Worm (Caenorhabditis elegans) whole organism, L4 larva: Measurements from ENCODE around the gene cpf-1.

Source experiments
- D1046.2 ChIP-seq: fragments of 200-800 bp; sonication (Bioruptor generic); IDR thresholded peaks from 2 replicates; pipeline ENCODE4 v1.3.6; 2022; ENCODE audit warnings: missing genetic modification characterization, missing compliant biosample characterization
- F10B5.3 ChIP-seq: sonication (generic microtip); optimal IDR thresholded peaks from 2 replicates; lab custom pipeline; 2016; ENCODE audit warnings: mild to moderate bottlenecking, missing genetic modification characterization, missing compliant biosample characterization
- F37D6.2 ChIP-seq: sonication (generic microtip); optimal IDR thresholded peaks from 2 replicates; lab custom pipeline; 2016; ENCODE audit warnings: mild to moderate bottlenecking, missing genetic modification characterization, missing compliant biosample characterization
- F49E8.2 ChIP-seq: sonication (generic microtip); optimal IDR thresholded peaks from 2 replicates; lab custom pipeline; 2016; ENCODE audit warnings: missing compliant biosample characterization, mild to moderate bottlenecking, missing genetic modification characterization, borderline replicate concordance
- Y105C5A.15 ChIP-seq: fragments of 200-800 bp; sonication (Bioruptor generic); IDR thresholded peaks from 2 replicates; pipeline ENCODE4 v1.3.6; 2022; ENCODE audit warnings: missing genetic modification characterization, missing compliant biosample characterization
- ZK337.2 ChIP-seq: fragments of 200-800 bp; sonication (Bioruptor generic); IDR thresholded peaks from 2 replicates; pipeline ENCODE4 v1.3.6; 2022; ENCODE audit warnings: missing genetic modification reagents, missing genetic modification characterization, missing compliant biosample characterization
- attf-4 ChIP-seq: sonication (generic microtip); optimal IDR thresholded peaks from 3 replicates; lab custom pipeline; 2017; ENCODE audit warnings: missing biosample characterization, missing genetic modification characterization
- ceh-20 ChIP-seq: fragments of 200-800 bp; sonication (Bioruptor generic); IDR thresholded peaks from 2 replicates; pipeline ENCODE4 v1.3.6; 2022; ENCODE audit warnings: missing genetic modification reagents, missing genetic modification characterization, missing compliant biosample characterization
- ceh-62 ChIP-seq: sonication (generic microtip); optimal IDR thresholded peaks from 2 replicates; lab custom pipeline; 2017; ENCODE audit warnings: missing biosample characterization, missing genetic modification characterization
- ceh-82 ChIP-seq: sonication (generic microtip); optimal IDR thresholded peaks from 2 replicates; lab custom pipeline; 2017; ENCODE audit warnings: missing biosample characterization, missing genetic modification characterization
- ces-1 ChIP-seq: fragments of 150-350 bp; sonication (generic microtip); optimal IDR thresholded peaks from 4 replicates; lab custom pipeline; 2014; ENCODE audit warnings: missing biosample characterization, missing genetic modification reagents, missing genetic modification characterization
- ctbp-1 ChIP-seq: fragments of 200-800 bp; sonication (Bioruptor generic); IDR thresholded peaks from 2 replicates; pipeline ENCODE4 v1.3.6; 2022; ENCODE audit warnings: missing genetic modification reagents, missing genetic modification characterization, missing compliant biosample characterization
- daf-12 ChIP-seq: fragments of 150-350 bp; optimal IDR thresholded peaks from 2 replicates; lab custom pipeline; 2014; ENCODE audit warnings: missing biosample characterization, missing genetic modification reagents, missing genetic modification characterization
- daf-16 ChIP-seq, 3 experiments: sonication (generic microtip); optimal IDR thresholded peaks; 2 replicates each; lab custom pipeline; 2016 to 2017; ENCODE audit warnings: missing genetic modification characterization in 3 of 3, missing genetic modification reagents in 3 of 3, mild to moderate bottlenecking in 2 of 3, missing compliant biosample characterization in 2 of 3, missing biosample characterization in 1 of 3, moderate library complexity in 1 of 3
- dmd-6 ChIP-seq: fragments of 200-800 bp; sonication (Bioruptor generic); IDR thresholded peaks from 2 replicates; pipeline ENCODE4 v1.3.6; 2022; ENCODE audit warnings: missing genetic modification reagents, missing genetic modification characterization, missing compliant biosample characterization
- dmd-9 ChIP-seq: fragments of 200-800 bp; sonication (Bioruptor generic); IDR thresholded peaks from 2 replicates; pipeline ENCODE4 v1.3.6; 2022; ENCODE audit warnings: missing genetic modification reagents, missing genetic modification characterization, missing compliant biosample characterization
- dpl-1 ChIP-seq: fragments of 150-350 bp; optimal IDR thresholded peaks from 2 replicates; lab custom pipeline; 2014; ENCODE audit warnings: missing biosample characterization, missing genetic modification reagents, missing genetic modification characterization
- dve-1 ChIP-seq: sonication (generic microtip); optimal IDR thresholded peaks from 2 replicates; lab custom pipeline; 2017; ENCODE audit warnings: antibody characterized with exemption, mild to moderate bottlenecking, missing genetic modification characterization, missing compliant biosample characterization; ENCODE audit not compliant: insufficient read depth
- egl-43 ChIP-seq: fragments of 200-800 bp; sonication (Bioruptor generic); IDR thresholded peaks from 2 replicates; pipeline ENCODE4 v1.3.6; 2022; ENCODE audit warnings: missing genetic modification reagents, missing genetic modification characterization, missing compliant biosample characterization
- gei-8 ChIP-seq: fragments of 200-800 bp; sonication (Bioruptor generic); optimal IDR thresholded peaks from 2 replicates; lab custom pipeline; 2018; ENCODE audit warnings: mild to moderate bottlenecking, missing genetic modification characterization, missing compliant biosample characterization
- hif-1 ChIP-seq, 2 experiments: sonication (generic microtip); optimal IDR thresholded peaks; 2 replicates each; lab custom pipeline; 2016 to 2017; ENCODE audit warnings: missing compliant biosample characterization in 2 of 2, missing genetic modification characterization in 2 of 2, missing genetic modification reagents in 2 of 2, missing genotype in 2 of 2, mild to moderate bottlenecking in 1 of 2
- jun-1 ChIP-seq: fragments of 150-350 bp; optimal IDR thresholded peaks from 2 replicates; lab custom pipeline; 2014; ENCODE audit warnings: missing biosample characterization, missing genetic modification reagents, missing genetic modification characterization
- lin-1 ChIP-seq: fragments of 200-800 bp; sonication (Bioruptor generic); IDR thresholded peaks from 2 replicates; pipeline ENCODE4 v1.3.6; 2022; ENCODE audit warnings: missing genetic modification reagents, missing genetic modification characterization, missing compliant biosample characterization
- lin-13 ChIP-seq: fragments of 150-350 bp; optimal IDR thresholded peaks from 2 replicates; lab custom pipeline; 2014; ENCODE audit warnings: missing biosample characterization, missing genetic modification reagents, missing genetic modification characterization
- lin-38 ChIP-seq: fragments of 200-800 bp; sonication (Bioruptor generic); IDR thresholded peaks from 2 replicates; pipeline ENCODE4 v1.3.6; 2022; ENCODE audit warnings: missing genetic modification reagents, missing genetic modification characterization, missing compliant biosample characterization
- madf-9 ChIP-seq: fragments of 200-800 bp; sonication (Bioruptor generic); conservative IDR thresholded peaks from 2 replicates; pipeline ENCODE4 v1.3.6; 2022; ENCODE audit warnings: missing genetic modification reagents, missing genetic modification characterization, missing compliant biosample characterization
- mes-2 ChIP-seq: sonication (generic microtip); optimal IDR thresholded peaks from 2 replicates; lab custom pipeline; 2016; ENCODE audit warnings: missing genotype, mild to moderate bottlenecking, missing genetic modification characterization, missing compliant biosample characterization; ENCODE audit not compliant: poor library complexity, severe bottlenecking
- mxl-3 ChIP-seq: fragments of 200-800 bp; sonication (Bioruptor generic); optimal IDR thresholded peaks from 2 replicates; lab custom pipeline; 2018; ENCODE audit warnings: mild to moderate bottlenecking, missing genetic modification characterization, missing compliant biosample characterization
- nhr-10 ChIP-seq: fragments of 150-350 bp; optimal IDR thresholded peaks from 2 replicates; lab custom pipeline; 2014; ENCODE audit warnings: missing biosample characterization, missing genetic modification characterization
- nhr-11 ChIP-seq: fragments of 150-350 bp; optimal IDR thresholded peaks from 2 replicates; lab custom pipeline; 2014; ENCODE audit warnings: missing biosample characterization, missing genetic modification characterization
- nhr-111 ChIP-seq: fragments of 200-800 bp; sonication (Bioruptor generic); optimal IDR thresholded peaks from 2 replicates; lab custom pipeline; 2018; ENCODE audit warnings: mild to moderate bottlenecking, missing genetic modification characterization, missing compliant biosample characterization
- nhr-237 ChIP-seq: sonication (generic microtip); optimal IDR thresholded peaks from 2 replicates; lab custom pipeline; 2017; ENCODE audit warnings: missing biosample characterization, missing genetic modification characterization
- nhr-25 ChIP-seq: sonication (generic microtip); optimal IDR thresholded peaks from 2 replicates; lab custom pipeline; 2017; ENCODE audit warnings: missing genetic modification characterization, mild to moderate bottlenecking, missing compliant biosample characterization, antibody characterized with exemption, moderate library complexity, borderline replicate concordance; ENCODE audit not compliant: insufficient read depth
- nhr-41 ChIP-seq: fragments of 200-800 bp; sonication (Bioruptor generic); IDR thresholded peaks from 2 replicates; pipeline ENCODE4 v1.3.6; 2022; ENCODE audit warnings: missing genetic modification reagents, missing genetic modification characterization, missing compliant biosample characterization
- nhr-6 ChIP-seq: fragments of 150-350 bp; optimal IDR thresholded peaks from 2 replicates; lab custom pipeline; 2014; ENCODE audit warnings: missing biosample characterization, missing genetic modification characterization
- nhr-76 ChIP-seq: fragments of 150-350 bp; optimal IDR thresholded peaks from 2 replicates; lab custom pipeline; 2014; ENCODE audit warnings: missing biosample characterization, missing genetic modification characterization
- pha-4 ChIP-seq, 2 experiments: fragments of 150-350 bp in 1 of 2; fragments of 200-800 bp in 1 of 2; sonication (Bioruptor generic) in 1 of 2; IDR thresholded peaks in 1 of 2; optimal IDR thresholded peaks in 1 of 2; 2 replicates each; pipeline versions ENCODE4 v1.3.6 to Lab custom; 2014 to 2022; ENCODE audit warnings: missing genetic modification characterization in 2 of 2, missing genetic modification reagents in 2 of 2, missing biosample characterization in 1 of 2, missing compliant biosample characterization in 1 of 2
- saeg-2 ChIP-seq: fragments of 200-800 bp; sonication (Bioruptor generic); IDR thresholded peaks from 2 replicates; pipeline ENCODE4 v1.3.6; 2022; ENCODE audit warnings: missing genetic modification reagents, missing genetic modification characterization, missing compliant biosample characterization
- sdz-12 ChIP-seq: fragments of 200-800 bp; sonication (Bioruptor generic); optimal IDR thresholded peaks from 2 replicates; lab custom pipeline; 2018; ENCODE audit warnings: mild to moderate bottlenecking, missing genetic modification characterization, missing compliant biosample characterization
- set-16 ChIP-seq: fragments of 200-800 bp; sonication (Bioruptor generic); IDR thresholded peaks from 2 replicates; pipeline ENCODE4 v1.3.6; 2022; ENCODE audit warnings: missing genetic modification reagents, missing genetic modification characterization, missing compliant biosample characterization
- snpc-1.2 ChIP-seq: fragments of 200-800 bp; sonication (Bioruptor generic); IDR thresholded peaks from 2 replicates; pipeline ENCODE4 v1.3.6; 2022; ENCODE audit warnings: missing genetic modification reagents, missing genetic modification characterization, missing compliant biosample characterization
- spr-1 ChIP-seq: sonication (generic microtip); optimal IDR thresholded peaks from 2 replicates; lab custom pipeline; 2016; ENCODE audit warnings: mild to moderate bottlenecking, missing genetic modification characterization, missing compliant biosample characterization
- spr-3 ChIP-seq: fragments of 200-800 bp; sonication (Bioruptor generic); optimal IDR thresholded peaks from 2 replicates; lab custom pipeline; 2018; ENCODE audit warnings: mild to moderate bottlenecking, missing genetic modification characterization, missing compliant biosample characterization
- tag-97 ChIP-seq: fragments of 200-800 bp; sonication (Bioruptor generic); IDR thresholded peaks from 2 replicates; pipeline ENCODE4 v1.3.6; 2022; ENCODE audit warnings: missing genetic modification characterization, missing compliant biosample characterization
- unc-130 ChIP-seq: sonication (generic microtip); optimal IDR thresholded peaks from 2 replicates; lab custom pipeline; 2016; ENCODE audit warnings: missing genetic modification reagents, missing genetic modification characterization, missing compliant biosample characterization
- unc-62 ChIP-seq, 3 experiments: fragments of 150-350 bp in 1 of 3; sonication (generic microtip); optimal IDR thresholded peaks in 2 of 3; peaks in 1 of 3; 1 replicate in 1 of 3; 2 replicates in 2 of 3; lab custom pipeline; 2014 to 2017; ENCODE audit warnings: missing biosample characterization in 3 of 3, missing genetic modification characterization in 3 of 3, missing genetic modification reagents in 3 of 3, missing genotype in 1 of 3
- zip-11 ChIP-seq: fragments of 200-800 bp; sonication (Bioruptor generic); IDR thresholded peaks from 2 replicates; pipeline ENCODE4 v1.3.6; 2022; ENCODE audit warnings: missing genetic modification characterization, missing compliant biosample characterization
- zip-2 ChIP-seq: fragments of 150-350 bp; optimal IDR thresholded peaks from 2 replicates; lab custom pipeline; 2014; ENCODE audit warnings: missing biosample characterization, missing genetic modification characterization
- ztf-7 ChIP-seq: fragments of 150-350 bp; optimal IDR thresholded peaks from 2 replicates; lab custom pipeline; 2014; ENCODE audit warnings: missing biosample characterization, missing genetic modification characterization

cpf-1 gene

DNA sequence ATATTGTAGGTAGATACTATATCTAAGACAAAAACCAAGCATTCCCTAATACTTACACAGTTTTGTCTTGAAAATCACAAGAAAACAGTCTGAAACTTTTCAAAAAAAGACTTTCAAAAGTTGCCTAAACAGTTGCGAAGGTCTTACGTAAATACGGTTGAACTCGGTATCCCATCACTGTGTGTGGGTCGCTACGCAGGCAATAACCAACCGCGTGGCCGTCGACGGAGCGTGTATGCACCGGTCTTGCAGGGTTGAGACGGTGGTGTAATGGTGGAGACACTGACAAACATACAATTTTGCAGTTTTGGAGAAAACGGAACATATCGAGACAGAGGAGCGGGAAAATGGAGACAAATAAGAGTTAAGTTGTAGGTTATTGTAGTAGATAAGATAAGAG is 41.0 kb downstream of the cpf-1 start, which contains the start of gene iff-2 (continued):
- TF ChIP-seq spr-3 (GFP tag; lab: Kevin White, UChicago) (peak; percentile 93), ceh-82 (tag; lab: Kevin White, UChicago) (peak; percentile 12), lin-1 (GFP tag; lab: Robert Waterston, UW) (peak; percentile 96), nhr-41 (GFP tag; lab: Robert Waterston, UW) (peak; percentile 94), daf-16 (GFP tag; optimal IDR thresholded peaks at IDR 0.05; lab: Kevin White, UChicago) (peak; percentile 89 to 91), daf-16 (tag; optimal IDR thresholded peaks at IDR 0.05; lab: Kevin White, UChicago) (peak; percentile 92), dmd-9 (GFP tag; lab: Robert Waterston, UW) (peak; percentile 95), F49E8.2 (tag; lab: Kevin White, UChicago) (no peak), jun-1 (tag; lab: Kevin White, UChicago) (peak; percentile 97), ztf-7 (tag; lab: Kevin White, UChicago) (peak; percentile 87), lin-38 (GFP tag; lab: Robert Waterston, UW) (peak; percentile 100), nhr-76 (peak; percentile 81), unc-130 (GFP tag; lab: Kevin White, UChicago) (peak; percentile 51), set-16 (peak; percentile 73), ctbp-1 (GFP tag; lab: Robert Waterston, UW) (peak; percentile 98), snpc-1.2 (GFP tag; lab: Robert Waterston, UW) (no peak), spr-1 (tag; lab: Kevin White, UChicago) (peak; percentile 96), ceh-62 (tag; lab: Kevin White, UChicago) (no peak), nhr-237 (tag; lab: Kevin White, UChicago) (peak; percentile 83), dmd-6 (GFP tag; lab: Robert Waterston, UW) (peak; percentile 99), F37D6.2 (tag; lab: Kevin White, UChicago) (peak; percentile 95), mxl-3 (GFP tag; lab: Kevin White, UChicago) (peak; percentile 100), nhr-25 (tag; lab: Kevin White, UChicago) (peak; percentile 97), tag-97 (GFP tag; lab: Robert Waterston, UW) (0 out of 2 replicates have a peak, but pooled peaks have one; percentile 78), dve-1 (peak; percentile 100), dpl-1 (GFP tag; lab: Kevin White, UChicago) (peak; percentile 97), daf-12 (tag; lab: Kevin White, UChicago) (no peak), unc-62 (GFP tag; optimal IDR thresholded peaks at IDR 0.05 in 1 of 2; lab: Kevin White, UChicago) (peak; percentile 14 to 100), unc-62 (tag; optimal IDR thresholded peaks at IDR 0.05; lab: Kevin White, UChicago) (peak; percentile 51), nhr-11 (tag; lab: Kevin White, UChicago) (peak; percentile 100), lin-13 (GFP tag; lab: Kevin White, UChicago) (peak; percentile 99), ZK337.2 (GFP tag; lab: Robert Waterston, UW) (peak; percentile 63; the same call in 1 of the 2 replicates), hif-1 (tag; optimal IDR thresholded peaks at IDR 0.05; lab: Kevin White, UChicago) (peak; percentile 88 to 96), ces-1 (GFP tag; lab: Kevin White, UChicago) (peak; percentile 77), D1046.2 (peak; percentile 94), nhr-111 (GFP tag; lab: Kevin White, UChicago) (no peak), egl-43 (GFP tag; lab: Robert Waterston, UW) (no peak; the same call in 1 of the 2 replicates), zip-2 (tag; lab: Kevin White, UChicago) (peak; percentile 89), pha-4 (GFP tag; IDR thresholded peaks at IDR 0.05; lab: Robert Waterston, UW) (peak; percentile 96), pha-4 (tag; optimal IDR thresholded peaks at IDR 0.05; lab: Kevin White, UChicago) (no peak), F10B5.3 (tag; lab: Kevin White, UChicago) (peak; percentile 75), gei-8 (GFP tag; lab: Kevin White, UChicago) (peak; percentile 58), sdz-12 (GFP tag; lab: Kevin White, UChicago) (peak; percentile 60), ceh-20 (GFP tag; lab: Robert Waterston, UW) (peak; percentile 98), madf-9 (GFP tag; lab: Robert Waterston, UW) (peak; percentile 95), nhr-10 (tag; lab: Kevin White, UChicago) (peak; percentile 97), zip-11 (GFP tag; lab: Robert Waterston, UW) (no peak), Y105C5A.15 (GFP tag; lab: Robert Waterston, UW) (no peak), saeg-2 (GFP tag; lab: Robert Waterston, UW) (peak; percentile 92), attf-4 (tag; lab: Kevin White, UChicago) (no peak), mes-2 (tag; lab: Kevin White, UChicago) (peak; percentile 97), nhr-6 (peak; percentile 99)
